Fruit fly (Drosophila melanogaster): ENCODE results near the gene dos.

Gene dos

DNA sequence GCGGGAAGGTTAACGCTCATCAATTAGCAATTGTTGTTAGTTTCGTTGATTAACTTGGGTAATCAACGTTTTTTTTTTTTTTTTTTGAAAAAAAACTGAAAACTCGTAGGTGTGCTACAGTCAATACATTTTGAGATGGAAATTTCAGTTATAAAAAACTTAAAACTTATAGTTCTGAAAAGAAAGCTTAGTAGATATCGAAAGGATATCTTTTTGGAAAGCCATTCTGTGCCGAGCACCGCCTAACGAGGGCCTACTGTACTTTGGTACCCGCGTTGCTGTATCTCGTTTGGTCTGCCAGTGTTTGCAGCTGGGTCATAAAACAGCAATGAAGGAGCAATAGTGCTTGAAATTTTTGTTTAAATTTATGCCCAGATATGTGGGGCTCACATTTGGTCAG, 17.2 kb upstream of the dos start (continued):
- TF ChIP-seq sd (tag; optimal IDR thresholded peaks at IDR 0.05) (no peak), ci (GFP tag; IDR thresholded peaks at IDR 0.05) (0 out of 3 replicates have a peak, but pooled peaks have one; percentile 41), CG13424 (tag; optimal IDR thresholded peaks at IDR 0.05) (no peak), Elba2 (GFP tag; optimal IDR thresholded peaks at IDR 0.05) (no peak), CG9215 (GFP tag; IDR thresholded peaks at IDR 0.05) (no peak), Dip2 (GFP tag; IDR thresholded peaks at IDR 0.05) (no peak), ab (GFP tag; optimal IDR thresholded peaks at IDR 0.05) (no peak), dati (GFP tag; IDR thresholded peaks at IDR 0.05) (0 out of 2 replicates have a peak, but pooled peaks have one; percentile 10), CG1792 (GFP tag; optimal IDR thresholded peaks at IDR 0.05) (no peak), exex (tag; optimal IDR thresholded peaks at IDR 0.05) (no peak), CG13296 (GFP tag; optimal IDR thresholded peaks at IDR 0.05) (no peak), CG18619 (GFP tag; optimal IDR thresholded peaks at IDR 0.05) (no peak), Dbx (GFP tag; IDR thresholded peaks at IDR 0.05) (peak; percentile 60; the same call in 2 of the 3 replicates), CG7372 (GFP tag; IDR thresholded peaks at IDR 0.05) (no peak), Doc3 (GFP tag; IDR thresholded peaks at IDR 0.05; ENCODE audit: partially characterized antibody) (no peak), ttk (GFP tag; IDR thresholded peaks at IDR 0.05) (peak; percentile 68), CG3281 (GFP tag; optimal IDR thresholded peaks at IDR 0.05) (peak; percentile 37), odd (GFP tag; optimal IDR thresholded peaks at IDR 0.05) (no peak), z (GFP tag; IDR thresholded peaks at IDR 0.05) (no peak), Blimp-1 (GFP tag; optimal IDR thresholded peaks at IDR 0.05) (peak; percentile 39), CG5953 (GFP tag; IDR thresholded peaks at IDR 0.05) (no peak), B-H2 (GFP tag; optimal IDR thresholded peaks at IDR 0.05) (no peak), CG9437 (GFP tag; optimal IDR thresholded peaks at IDR 0.05) (no peak), Mrtf (GFP tag; IDR thresholded peaks at IDR 0.05) (peak; percentile 62; the same call in 2 of the 3 replicates), ssp (GFP tag; IDR thresholded peaks at IDR 0.05) (peak; percentile 36; the same call in 1 of the 2 replicates), D (optimal IDR thresholded peaks at IDR 0.05) (no peak), D (GFP tag; optimal IDR thresholded peaks at IDR 0.05) (no peak), scrt (GFP tag; optimal IDR thresholded peaks at IDR 0.05) (peak; percentile 9), CG15479 (GFP tag; optimal IDR thresholded peaks at IDR 0.05) (no peak), row (GFP tag; IDR thresholded peaks at IDR 0.05) (peak; percentile 47; the same call in 2 of the 3 replicates), CG3838 (GFP tag; optimal IDR thresholded peaks at IDR 0.05) (no peak), CG13624 (GFP tag; optimal IDR thresholded peaks at IDR 0.05) (no peak), Poxn (GFP tag; IDR thresholded peaks at IDR 0.05) (no peak), sim (GFP tag; IDR thresholded peaks at IDR 0.05) (no peak), bsh (GFP tag; optimal IDR thresholded peaks at IDR 0.05) (no peak), grau (tag; optimal IDR thresholded peaks at IDR 0.05) (peak; percentile 54), bigmax (GFP tag; optimal IDR thresholded peaks at IDR 0.05) (no peak), CG34376 (GFP tag; optimal IDR thresholded peaks at IDR 0.05) (no peak), Hr51 (GFP tag; optimal IDR thresholded peaks at IDR 0.05) (peak in 1 of 2 experiments; percentile 21), CG14860 (GFP tag; IDR thresholded peaks at IDR 0.05; ENCODE audit: partially characterized antibody) (no peak), bowl (GFP tag; IDR thresholded peaks at IDR 0.05) (no peak), CG32532 (GFP tag; IDR thresholded peaks at IDR 0.05) (0 out of 2 replicates have a peak, but pooled peaks have one; percentile 54), CG6854 (GFP tag; optimal IDR thresholded peaks at IDR 0.05) (no peak), CG8478 (optimal IDR thresholded peaks at IDR 0.05) (no peak), Ets97D (GFP tag; optimal IDR thresholded peaks at IDR 0.05) (no peak), CG17361 (GFP tag; IDR thresholded peaks at IDR 0.05) (no peak), hb (GFP tag; IDR thresholded peaks at IDR 0.05; ENCODE audit: partially characterized antibody) (no peak), CG7745 (tag; optimal IDR thresholded peaks at IDR 0.05) (no peak), CG1529 (GFP tag; optimal IDR thresholded peaks at IDR 0.05) (no peak), PHDP (tag; optimal IDR thresholded peaks at IDR 0.05) (no peak), Drgx (GFP tag; IDR thresholded peaks at IDR 0.05) (peak; percentile 86), btn (GFP tag; optimal IDR thresholded peaks at IDR 0.05) (no peak)
